Fruit fly (Drosophila melanogaster): ENCODE results near the gene CG13674.
A peak's percentile ranks its signal among the peaks of the same experiment; 100 is the strongest.

The CG13674 gene

DNA sequence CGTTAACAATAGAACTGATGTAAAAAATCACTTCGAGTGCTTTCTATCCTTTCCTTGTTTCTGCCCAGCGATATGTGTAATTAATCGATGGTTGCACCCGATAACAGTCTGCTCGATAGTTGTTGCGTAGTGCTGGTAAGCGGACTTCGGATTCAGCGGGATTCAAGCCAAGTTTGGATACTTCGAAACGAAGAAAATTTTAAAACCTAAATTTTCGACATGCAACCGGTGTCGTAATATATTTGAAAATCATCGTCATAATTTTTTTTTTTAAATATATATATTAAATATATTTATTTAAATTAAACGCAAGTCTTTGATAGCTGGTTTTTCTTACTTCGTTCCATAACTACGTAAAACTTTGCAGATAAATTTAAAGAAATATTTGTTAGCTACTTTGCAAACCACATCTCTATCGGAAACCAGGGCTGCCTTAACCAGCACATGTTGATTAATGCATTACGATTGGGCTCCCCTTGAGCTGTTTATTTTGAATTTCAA lies 21.0 kb downstream of the CG13674 start, which contains the start of the genes UbcE2M and Dhps (continued):
- TF ChIP-seq CG15269 (tag; optimal IDR thresholded peaks at IDR 0.05) (no peak), crol (GFP tag; IDR thresholded peaks at IDR 0.05) (no peak), NfI (GFP tag; optimal IDR thresholded peaks at IDR 0.05) (peak; percentile 77), oc (tag; optimal IDR thresholded peaks at IDR 0.05) (no peak), chm (GFP tag; IDR thresholded peaks at IDR 0.05) (peak; percentile 6; the same call in 1 of the 2 replicates), Side (GFP tag; optimal IDR thresholded peaks at IDR 0.05) (no peak), hbn (GFP tag; IDR thresholded peaks at IDR 0.05; ENCODE audit: partially characterized antibody) (peak; percentile 64), Ssrp (tag; optimal IDR thresholded peaks at IDR 0.05) (peak; percentile 80), CG9215 (GFP tag; IDR thresholded peaks at IDR 0.05) (peak; percentile 85), CG1603 (tag; optimal IDR thresholded peaks at IDR 0.05) (no peak), tna (GFP tag; IDR thresholded peaks at IDR 0.05; ENCODE audit: partially characterized antibody) (no peak), CG9932 (GFP tag; IDR thresholded peaks at IDR 0.05) (peak; percentile 90), her (GFP tag; optimal IDR thresholded peaks at IDR 0.05) (no peak), CG8290 (GFP tag; optimal IDR thresholded peaks at IDR 0.05) (peak; percentile 53), CG8290 (tag; optimal IDR thresholded peaks at IDR 0.05) (peak in 1 of 2 experiments; percentile 1), CG17568 (GFP tag; optimal IDR thresholded peaks at IDR 0.05) (no peak), sob (GFP tag; IDR thresholded peaks at IDR 0.05) (peak; percentile 73), CG13123 (GFP tag; optimal IDR thresholded peaks at IDR 0.05) (peak; percentile 59), NC2α (GFP tag; optimal IDR thresholded peaks at IDR 0.05) (no peak), jigr1 (GFP tag; IDR thresholded peaks at IDR 0.05) (peak; percentile 60; the same call in 1 of the 3 replicates), zfh1 (GFP tag; IDR thresholded peaks at IDR 0.05) (peak; percentile 66; the same call in 2 of the 3 replicates), otp (GFP tag; IDR thresholded peaks at IDR 0.05) (no peak), CG18764 (GFP tag; optimal IDR thresholded peaks at IDR 0.05) (peak; percentile 51), CG18599 (GFP tag; optimal IDR thresholded peaks at IDR 0.05) (no peak), E2f1 (GFP tag; IDR thresholded peaks at IDR 0.05) (no peak; the same call in none of the 2 replicates), gro (GFP tag; optimal IDR thresholded peaks at IDR 0.05) (no peak), Hsf (GFP tag; optimal IDR thresholded peaks at IDR 0.05) (peak; percentile 49), CG15696 (tag; optimal IDR thresholded peaks at IDR 0.05) (peak; percentile 76), CG5953 (GFP tag; IDR thresholded peaks at IDR 0.05) (no peak), CG32772 (GFP tag; IDR thresholded peaks at IDR 0.05) (peak; percentile 63), bigmax (GFP tag; optimal IDR thresholded peaks at IDR 0.05) (no peak), CG6791 (GFP tag; IDR thresholded peaks at IDR 0.05; ENCODE audit: partially characterized antibody) (peak; percentile 82), schlank (tag; optimal IDR thresholded peaks at IDR 0.05) (peak; percentile 6), phol (tag; optimal IDR thresholded peaks at IDR 0.05) (peak; percentile 86), CG13775 (GFP tag; optimal IDR thresholded peaks at IDR 0.05) (peak; percentile 85), CG6683 (GFP tag; optimal IDR thresholded peaks at IDR 0.05) (peak; percentile 58), dmrt99B (tag; optimal IDR thresholded peaks at IDR 0.05) (no peak), CG16863 (GFP tag; optimal IDR thresholded peaks at IDR 0.05) (no peak), trem (tag; optimal IDR thresholded peaks at IDR 0.05) (peak; percentile 65), cas (GFP tag; IDR thresholded peaks at IDR 0.05) (no peak), Atf3 (GFP tag; optimal IDR thresholded peaks at IDR 0.05) (peak; percentile 26), NK7.1 (GFP tag; optimal IDR thresholded peaks at IDR 0.05) (no peak), Xbp1 (GFP tag; optimal IDR thresholded peaks at IDR 0.05) (peak; percentile 77), Hr3 (GFP tag; optimal IDR thresholded peaks at IDR 0.05) (peak; percentile 82), onecut (GFP tag; IDR thresholded peaks at IDR 0.05) (peak; percentile 19; the same call in 1 of the 2 replicates), eve (GFP tag; optimal IDR thresholded peaks at IDR 0.05) (no peak), CG42726 (GFP tag; IDR thresholded peaks at IDR 0.05; ENCODE audit: partially characterized antibody) (peak; percentile 53), CG10147 (GFP tag; optimal IDR thresholded peaks at IDR 0.05) (peak; percentile 79), mam (GFP tag; optimal IDR thresholded peaks at IDR 0.05) (peak; percentile 73), CG7745 (tag; optimal IDR thresholded peaks at IDR 0.05) (no peak), Chrac-16 (GFP tag; optimal IDR thresholded peaks at IDR 0.05) (peak; percentile 67)

Measured in whole organism, embryonic.